Fruit fly (Drosophila melanogaster): ENCODE measurements around the gene CG4880.

DNA sequence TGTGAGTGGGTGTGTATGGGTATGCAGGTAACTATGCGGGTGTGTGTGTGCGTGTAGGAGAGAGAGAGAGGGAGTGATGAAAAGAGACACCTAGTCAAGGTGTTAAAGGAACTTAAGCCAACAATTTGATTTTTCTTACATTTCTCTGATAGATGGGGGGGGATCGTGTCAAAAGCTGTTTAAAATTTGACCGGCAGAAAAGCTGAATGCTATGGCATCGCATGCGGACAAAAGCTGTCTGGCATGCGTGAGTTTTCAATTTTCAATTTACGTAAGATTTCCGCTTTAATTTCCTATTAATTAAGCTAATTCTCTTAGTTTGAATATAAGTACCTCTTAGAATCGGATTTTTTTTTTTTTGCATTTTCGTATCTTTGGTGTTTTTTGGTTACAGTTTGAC is 46.7 kb upstream of the CG4880 start:
- TF ChIP-seq psq (optimal IDR thresholded peaks at IDR 0.05) (no peak), h (optimal IDR thresholded peaks at IDR 0.05) (no peak), Sin3A (optimal IDR thresholded peaks at IDR 0.05) (no peak), ttk (optimal IDR thresholded peaks at IDR 0.05) (no peak)

Measured in Kc167 (cell line).